Worm (Caenorhabditis elegans) whole organism, young adult: ENCODE data around the gene ssq-2.
"Not testable (repeated sequence)": the region's sequence is repeated elsewhere in the genome, so short reads cannot be mapped to it uniquely, and the experiment has no call there.

Experiments used
- B0019.2 ChIP-seq: fragments of 200-800 bp; sonication (Bioruptor generic); conservative IDR thresholded peaks from 2 replicates; pipeline ENCODE4 v1.3.6; 2022; ENCODE audit warnings: missing genetic modification reagents, missing genetic modification characterization, missing compliant biosample characterization
- B0261.1 ChIP-seq: sonication (generic microtip); optimal IDR thresholded peaks from 2 replicates; lab custom pipeline; 2016; ENCODE audit warnings: mild to moderate bottlenecking, missing genetic modification characterization, moderate library complexity, missing compliant biosample characterization
- D2030.7 ChIP-seq: fragments of 200-800 bp; sonication (Bioruptor generic); IDR thresholded peaks from 2 replicates; pipeline ENCODE4 v1.3.6; 2022; ENCODE audit warnings: missing genetic modification reagents, missing genetic modification characterization, missing compliant biosample characterization
- F37B4.10 ChIP-seq: fragments of 200-800 bp; sonication (Bioruptor generic); IDR thresholded peaks from 2 replicates; pipeline ENCODE4 v1.3.6; 2022; ENCODE audit warnings: missing genetic modification characterization, missing compliant biosample characterization
- F57A8.1 ChIP-seq: fragments of 200-800 bp; sonication (Bioruptor generic); optimal IDR thresholded peaks from 2 replicates; lab custom pipeline; 2018; ENCODE audit warnings: mild to moderate bottlenecking, missing genetic modification characterization, moderate library complexity, missing compliant biosample characterization
- T07F8.4 ChIP-seq: sonication (generic microtip); optimal IDR thresholded peaks from 2 replicates; lab custom pipeline; 2016; ENCODE audit warnings: mild to moderate bottlenecking, missing genetic modification characterization, moderate library complexity, missing compliant biosample characterization
- Y53G8AR.9 ChIP-seq: fragments of 200-800 bp; sonication (Bioruptor generic); conservative IDR thresholded peaks from 2 replicates; pipeline ENCODE4 v1.3.6; 2022; ENCODE audit warnings: missing genetic modification reagents, missing genetic modification characterization, missing compliant biosample characterization
- Y79H2A.3 ChIP-seq: fragments of 200-800 bp; sonication (Bioruptor generic); conservative IDR thresholded peaks from 2 replicates; pipeline ENCODE4 v1.3.6; 2022; ENCODE audit warnings: missing genetic modification reagents, missing genetic modification characterization, missing compliant biosample characterization
- ZK185.1 ChIP-seq: sonication (generic microtip); optimal IDR thresholded peaks from 2 replicates; lab custom pipeline; 2016; ENCODE audit warnings: mild to moderate bottlenecking, missing genetic modification characterization, missing compliant biosample characterization; ENCODE audit not compliant: poor library complexity, severe bottlenecking
- akir-1 ChIP-seq: fragments of 200-800 bp; sonication (Bioruptor generic); optimal IDR thresholded peaks from 2 replicates; lab custom pipeline; 2018; ENCODE audit warnings: mild to moderate bottlenecking, missing genetic modification characterization, moderate library complexity, missing compliant biosample characterization
- ama-1 ChIP-seq, 3 experiments: fragments of 150-350 bp in 1 of 3; sonication (generic microtip) in 2 of 3; optimal IDR thresholded peaks; 2 replicates each; lab custom pipeline; 2014 to 2018; ENCODE audit warnings: missing biosample characterization in 2 of 3, missing genetic modification characterization in 2 of 3, missing genetic modification reagents in 2 of 3
- aptf-2 ChIP-seq: fragments of 200-800 bp; sonication (Bioruptor generic); conservative IDR thresholded peaks from 2 replicates; pipeline ENCODE4 v1.3.6; 2022; ENCODE audit warnings: missing genetic modification reagents, missing genetic modification characterization, missing compliant biosample characterization
- attf-6 ChIP-seq: fragments of 200-800 bp; sonication (Bioruptor generic); IDR thresholded peaks from 2 replicates; pipeline ENCODE4 v1.3.6; 2022; ENCODE audit warnings: missing genetic modification reagents, missing genetic modification characterization, missing compliant biosample characterization
- bed-1 ChIP-seq: fragments of 200-800 bp; sonication (Bioruptor generic); IDR thresholded peaks from 2 replicates; pipeline ENCODE4 v1.3.6; 2022; ENCODE audit warnings: missing genetic modification reagents, missing genetic modification characterization, missing compliant biosample characterization
- cebp-2 ChIP-seq: fragments of 200-800 bp; sonication (Bioruptor generic); IDR thresholded peaks from 2 replicates; pipeline ENCODE4 v1.3.6; 2022; ENCODE audit warnings: missing genetic modification characterization, missing compliant biosample characterization
- ceh-100 ChIP-seq: fragments of 200-800 bp; sonication (Bioruptor generic); IDR thresholded peaks from 2 replicates; pipeline ENCODE4 v1.3.6; 2022; ENCODE audit warnings: missing genetic modification reagents, missing genetic modification characterization, missing compliant biosample characterization
- ceh-91 ChIP-seq: fragments of 200-800 bp; sonication (Bioruptor generic); IDR thresholded peaks from 2 replicates; pipeline ENCODE4 v1.3.6; 2022; ENCODE audit warnings: missing genetic modification reagents, missing genetic modification characterization, missing compliant biosample characterization
- die-1 ChIP-seq: sonication (generic microtip); optimal IDR thresholded peaks from 2 replicates; lab custom pipeline; 2016; ENCODE audit warnings: missing genotype, mild to moderate bottlenecking, missing genetic modification characterization, missing compliant biosample characterization
- ekl-4 ChIP-seq: fragments of 200-800 bp; sonication (Bioruptor generic); IDR thresholded peaks from 2 replicates; pipeline ENCODE4 v1.3.6; 2022; ENCODE audit warnings: missing genetic modification reagents, missing genetic modification characterization, missing compliant biosample characterization
- hlh-26 ChIP-seq: fragments of 200-800 bp; sonication (Bioruptor generic); conservative IDR thresholded peaks from 2 replicates; pipeline ENCODE4 v1.3.6; 2022; ENCODE audit warnings: missing genetic modification reagents, missing genetic modification characterization, missing compliant biosample characterization
- let-526 ChIP-seq: fragments of 200-800 bp; sonication (Bioruptor generic); IDR thresholded peaks from 2 replicates; pipeline ENCODE4 v1.3.6; 2022; ENCODE audit warnings: missing genetic modification reagents, missing genetic modification characterization, missing compliant biosample characterization
- lin-26 ChIP-seq: fragments of 200-800 bp; sonication (Bioruptor generic); IDR thresholded peaks from 2 replicates; pipeline ENCODE4 v1.3.6; 2022; ENCODE audit warnings: missing genetic modification reagents, missing genetic modification characterization, missing compliant biosample characterization
- madf-8 ChIP-seq: fragments of 200-800 bp; sonication (Bioruptor generic); conservative IDR thresholded peaks from 2 replicates; pipeline ENCODE4 v1.3.6; 2022; ENCODE audit warnings: missing genetic modification reagents, missing genetic modification characterization, missing compliant biosample characterization
- mcd-1 ChIP-seq: fragments of 200-800 bp; sonication (Bioruptor generic); IDR thresholded peaks from 2 replicates; pipeline ENCODE4 v1.3.6; 2022; ENCODE audit warnings: missing genetic modification reagents, missing genetic modification characterization, missing compliant biosample characterization
- nfya-1 ChIP-seq: sonication (generic microtip); optimal IDR thresholded peaks from 2 replicates; lab custom pipeline; 2017; ENCODE audit warnings: antibody characterized with exemption, missing compliant biosample characterization, missing genetic modification characterization, borderline replicate concordance; ENCODE audit not compliant: insufficient read depth
- rcor-1 ChIP-seq: fragments of 200-800 bp; sonication (Bioruptor generic); IDR thresholded peaks from 2 replicates; pipeline ENCODE4 v1.3.6; 2022; ENCODE audit warnings: missing genetic modification reagents, missing genetic modification characterization, missing compliant biosample characterization
- rpc-1 ChIP-seq, 2 experiments: fragments of 150-350 bp in 1 of 2; sonication (generic microtip) in 1 of 2; optimal IDR thresholded peaks; 2 replicates each; lab custom pipeline; 2014 to 2018; ENCODE audit warnings: missing biosample characterization in 1 of 2, missing genetic modification characterization in 1 of 2, missing genetic modification reagents in 1 of 2, missing genotype in 1 of 2
- snpc-1.1 ChIP-seq: sonication (generic microtip); optimal IDR thresholded peaks from 2 replicates; lab custom pipeline; 2017; ENCODE audit warnings: missing genetic modification characterization, mild to moderate bottlenecking, missing compliant biosample characterization, antibody characterized with exemption, moderate library complexity, missing genotype, missing genetic modification reagents; ENCODE audit not compliant: insufficient read depth
- snpc-4 ChIP-seq, 5 experiments: fragments of 150-350 bp in 1 of 5; sonication (generic microtip) in 4 of 5; optimal IDR thresholded peaks; 2 replicates each; lab custom pipeline; 2014 to 2018; ENCODE audit warnings: missing genetic modification characterization in 5 of 5, missing biosample characterization in 3 of 5, antibody characterized with exemption in 2 of 5, mild to moderate bottlenecking in 2 of 5, missing compliant biosample characterization in 2 of 5, missing genotype in 2 of 5, moderate library complexity in 2 of 5, missing genetic modification reagents in 1 of 5
- somi-1 ChIP-seq: fragments of 200-800 bp; sonication (Bioruptor generic); optimal IDR thresholded peaks from 2 replicates; lab custom pipeline; 2018; ENCODE audit warnings: mild to moderate bottlenecking, missing genetic modification characterization, missing compliant biosample characterization
- sptf-2 ChIP-seq: fragments of 200-800 bp; sonication (Bioruptor generic); optimal IDR thresholded peaks from 2 replicates; lab custom pipeline; 2018; ENCODE audit warnings: mild to moderate bottlenecking, missing genetic modification characterization, missing compliant biosample characterization
- tbp1 ChIP-seq: fragments of 200-800 bp; sonication (Bioruptor generic); optimal IDR thresholded peaks from 2 replicates; lab custom pipeline; 2018; ENCODE audit warnings: mild to moderate bottlenecking, missing genetic modification characterization, missing compliant biosample characterization
- zfh-2 ChIP-seq: fragments of 200-800 bp; sonication (Bioruptor generic); conservative IDR thresholded peaks from 2 replicates; pipeline ENCODE4 v1.3.6; 2022; ENCODE audit warnings: missing genetic modification reagents, missing genetic modification characterization, missing compliant biosample characterization

ssq-2 gene

DNA sequence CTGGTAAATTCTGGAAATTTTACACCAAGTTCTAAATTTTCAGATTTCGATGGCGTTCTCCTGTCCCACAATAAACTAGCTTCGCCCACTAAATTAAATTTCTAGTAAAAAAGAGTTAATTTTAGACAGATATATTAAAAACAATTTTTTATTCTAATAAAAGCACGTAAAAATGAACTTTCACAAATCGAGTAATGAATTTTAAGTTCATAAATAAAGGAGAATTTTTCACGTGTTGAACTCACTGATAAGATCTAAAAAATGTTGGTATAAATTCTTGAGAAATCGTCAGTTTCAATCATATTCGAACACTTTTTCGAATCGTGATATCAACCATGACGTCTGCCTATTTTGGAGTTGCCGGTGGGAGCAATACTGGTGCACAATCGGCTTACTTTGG is at the start of gene ssq-2:
ssq-2 (plus strand) TSS at position 301 of the 400 bp plus-strand sequence.
- TF ChIP-seq B0019.2 (GFP tag; lab: Robert Waterston, UW) (no peak), snpc-4 (GFP tag; optimal IDR thresholded peaks at IDR 0.05; lab: Kevin White, UChicago) (no peak), snpc-4 (tag; optimal IDR thresholded peaks at IDR 0.05; lab: Kevin White, UChicago) (no peak), cebp-2 (GFP tag; lab: Robert Waterston, UW) (no peak), somi-1 (GFP tag; lab: Kevin White, UChicago) (no peak), nfya-1 (no peak), ceh-91 (GFP tag; lab: Robert Waterston, UW) (no peak)

DNA sequence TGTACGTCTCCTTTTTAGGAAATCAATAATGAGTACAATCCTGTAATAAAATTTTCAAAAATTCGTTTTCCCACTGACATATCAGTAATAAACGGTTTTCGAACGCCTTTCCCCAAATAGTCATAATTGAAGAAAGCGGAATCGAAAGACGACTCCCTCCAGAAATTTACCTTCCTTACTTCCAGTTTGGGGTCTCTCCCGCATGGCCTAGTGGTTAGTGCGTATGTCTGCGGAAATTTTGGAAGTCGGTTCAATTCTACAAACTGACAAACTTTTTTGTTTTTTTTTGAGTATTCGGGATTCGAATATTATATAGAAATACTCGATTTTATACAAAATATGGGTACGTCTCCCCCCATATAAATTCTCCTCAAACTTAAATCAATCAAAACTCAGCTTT is 46.2 kb upstream of the ssq-2 start:
- TF ChIP-seq tbp1 (GFP tag; lab: Kevin White, UChicago) = peak; percentile 89
- not testable (repeated sequence) for TF ChIP-seq snpc-4 (GFP tag; optimal IDR thresholded peaks at IDR 0.05; lab: Kevin White, UChicago)
- peak in 1 of 4 experiments; percentile 83 for TF ChIP-seq snpc-4 (tag; optimal IDR thresholded peaks at IDR 0.05; lab: Kevin White, UChicago)
- TF ChIP-seq rcor-1 (GFP tag; lab: Robert Waterston, UW) = peak; percentile 24; the same call in 1 of the 2 replicates
- TF ChIP-seq madf-8 (GFP tag; lab: Robert Waterston, UW) = 0 out of 2 replicates have a peak, but pooled peaks have one; percentile 18
- peak; percentile 58 for TF ChIP-seq ceh-100 (GFP tag; lab: Robert Waterston, UW)
- TF ChIP-seq Y53G8AR.9 (GFP tag; lab: Robert Waterston, UW) = 0 out of 2 replicates have a peak, but pooled peaks have one; percentile 50
- peak; percentile 76; the same call in 1 of the 2 replicates for TF ChIP-seq bed-1 (GFP tag; lab: Robert Waterston, UW)
- peak; percentile 16 for TF ChIP-seq T07F8.4 (tag; lab: Kevin White, UChicago)
- peak; percentile 69 for TF ChIP-seq B0261.1 (tag; lab: Kevin White, UChicago)
- peak; percentile 44 for TF ChIP-seq rpc-1 (optimal IDR thresholded peaks at IDR 0.05; lab: Kevin White, UChicago)
- peak; percentile 64 for TF ChIP-seq rpc-1 (tag; optimal IDR thresholded peaks at IDR 0.05; lab: Kevin White, UChicago)
- TF ChIP-seq let-526 (GFP tag; lab: Robert Waterston, UW) = 0 out of 2 replicates have a peak, but pooled peaks have one; percentile 44

ce11 chrIV:4953887-4954286 is 42.1 kb upstream of the ssq-2 start, which contains the start of gene str-163:
TSS of gene str-163 (plus strand) at chrIV:4954187.
- no peak for TF ChIP-seq zfh-2 (GFP tag; lab: Robert Waterston, UW)
- no peak for TF ChIP-seq akir-1
- TF ChIP-seq sptf-2 = no peak
- no peak for TF ChIP-seq ZK185.1 (tag; lab: Kevin White, UChicago)
- no peak for TF ChIP-seq ekl-4 (GFP tag; lab: Robert Waterston, UW)
- TF ChIP-seq attf-6 (GFP tag; lab: Robert Waterston, UW) = no peak
- no peak for TF ChIP-seq ama-1 (optimal IDR thresholded peaks at IDR 0.05; lab: Kevin White, UChicago)
- TF ChIP-seq ama-1 (GFP tag; optimal IDR thresholded peaks at IDR 0.05; lab: Kevin White, UChicago) = no peak
- TF ChIP-seq Y79H2A.3 = no peak
- TF ChIP-seq F37B4.10 (GFP tag; lab: Robert Waterston, UW) = no peak
- no peak for TF ChIP-seq rcor-1 (GFP tag; lab: Robert Waterston, UW)
- TF ChIP-seq D2030.7 (GFP tag; lab: Robert Waterston, UW) = no peak
- no peak for TF ChIP-seq hlh-26
- no peak for TF ChIP-seq mcd-1 (GFP tag; lab: Robert Waterston, UW)
- TF ChIP-seq let-526 (GFP tag; lab: Robert Waterston, UW) = no peak
- TF ChIP-seq F57A8.1 (GFP tag; lab: Kevin White, UChicago) = no peak
- TF ChIP-seq aptf-2 = no peak
- TF ChIP-seq lin-26 (GFP tag; lab: Robert Waterston, UW) = no peak
- TF ChIP-seq snpc-1.1 (tag; lab: Kevin White, UChicago) = no peak
- no peak for TF ChIP-seq die-1
